Worm (Caenorhabditis elegans) whole organism, late embryonic: ENCODE data around the gene wrt-3.

Experiments
- ama-1 ChIP-seq: fragments of 150-350 bp; optimal IDR thresholded peaks from 2 replicates; lab custom pipeline; 2014
- ceh-19 ChIP-seq: fragments of 200-800 bp; sonication (Bioruptor generic); optimal IDR thresholded peaks from 2 replicates; lab custom pipeline; 2018; ENCODE audit warnings: mild to moderate bottlenecking, missing genetic modification characterization, missing compliant biosample characterization
- elt-2 ChIP-seq: sonication (generic microtip); optimal IDR thresholded peaks from 2 replicates; lab custom pipeline; 2016; ENCODE audit warnings: missing genetic modification reagents, missing genetic modification characterization, missing compliant biosample characterization
- elt-4 ChIP-seq: sonication (generic microtip); optimal IDR thresholded peaks from 2 replicates; lab custom pipeline; 2016; ENCODE audit warnings: missing genetic modification characterization, missing compliant biosample characterization
- lin-11 ChIP-seq: fragments of 200-800 bp; sonication (Bioruptor generic); optimal IDR thresholded peaks from 2 replicates; lab custom pipeline; 2018; ENCODE audit warnings: mild to moderate bottlenecking, missing genetic modification characterization, missing compliant biosample characterization
- nfya-1 ChIP-seq: sonication (generic microtip); optimal IDR thresholded peaks from 2 replicates; lab custom pipeline; 2017; ENCODE audit warnings: missing genetic modification characterization, mild to moderate bottlenecking, missing compliant biosample characterization, antibody characterized with exemption, moderate library complexity
- nhr-11 ChIP-seq: fragments of 150-350 bp; optimal IDR thresholded peaks from 2 replicates; lab custom pipeline; 2014; ENCODE audit warnings: missing biosample characterization, missing genetic modification characterization
- pax-1 ChIP-seq: fragments of 150-350 bp; optimal IDR thresholded peaks from 2 replicates; lab custom pipeline; 2014; ENCODE audit warnings: missing biosample characterization, missing genetic modification characterization
- pha-4 ChIP-seq: fragments of 150-350 bp; optimal IDR thresholded peaks from 2 replicates; lab custom pipeline; 2018; ENCODE audit warnings: missing biosample characterization, missing genetic modification reagents, missing genetic modification characterization
- ref-2 ChIP-seq: sonication (generic microtip); optimal IDR thresholded peaks from 2 replicates; lab custom pipeline; 2016; ENCODE audit warnings: missing genetic modification characterization, missing compliant biosample characterization
- rnt-1 ChIP-seq: sonication (generic microtip); optimal IDR thresholded peaks from 2 replicates; lab custom pipeline; 2016; ENCODE audit warnings: missing genetic modification characterization, missing compliant biosample characterization
- unc-3 ChIP-seq, 2 experiments: fragments of 200-800 bp in 1 of 2; sonication (Bioruptor generic) in 1 of 2; sonication (generic microtip) in 1 of 2; conservative IDR thresholded peaks in 1 of 2; optimal IDR thresholded peaks in 1 of 2; 2 replicates each; pipeline versions ENCODE4 v1.3.6 to Lab custom; 2016 to 2022; ENCODE audit warnings: missing compliant biosample characterization in 2 of 2, missing genetic modification characterization in 2 of 2, missing genetic modification reagents in 1 of 2

DNA sequence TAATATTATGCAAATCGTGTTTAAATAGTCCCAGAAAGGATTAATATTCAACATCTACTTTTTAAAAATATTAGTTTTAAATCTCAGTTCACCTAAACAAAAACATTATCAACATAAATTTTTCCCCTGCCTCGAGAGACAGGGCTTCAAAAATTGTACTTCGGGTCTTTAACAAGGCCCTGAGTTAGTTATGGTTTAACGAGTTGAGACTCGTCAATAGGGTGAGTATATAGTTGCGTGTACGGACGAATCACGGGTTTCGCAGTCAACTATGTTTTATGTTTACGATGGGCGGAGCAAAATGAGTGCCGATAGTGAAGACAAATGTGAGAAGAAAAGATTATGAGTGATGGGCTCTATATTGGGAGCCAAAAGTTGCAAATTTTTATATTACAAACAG is 34.4 kb upstream of the wrt-3 start:
- no peak for TF ChIP-seq ceh-19
- TF ChIP-seq pax-1 (tag; lab: Kevin White, UChicago) = no peak
- no peak for TF ChIP-seq ama-1 (lab: Kevin White, UChicago)
- TF ChIP-seq ref-2 (tag; lab: Kevin White, UChicago) = no peak
- TF ChIP-seq elt-2 = no peak
- TF ChIP-seq pha-4 (tag; lab: Kevin White, UChicago) = no peak
- TF ChIP-seq elt-4 = no peak
- TF ChIP-seq unc-3 (GFP tag; conservative IDR thresholded peaks at IDR 0.05; lab: Robert Waterston, UW) = no peak
- TF ChIP-seq unc-3 (tag; optimal IDR thresholded peaks at IDR 0.05; lab: Kevin White, UChicago) = no peak
- no peak for TF ChIP-seq lin-11 (tag; lab: Kevin White, UChicago)
- TF ChIP-seq rnt-1 (tag; lab: Kevin White, UChicago) = no peak
- no peak for TF ChIP-seq nhr-11 (tag; lab: Kevin White, UChicago)
- TF ChIP-seq nfya-1 (tag; lab: Kevin White, UChicago) = no peak
